Worm (Caenorhabditis elegans) whole organism, L4 larva: ENCODE data around the gene aqp-2.

Experiments
- F10B5.3 ChIP-seq: sonication (generic microtip); optimal IDR thresholded peaks from 2 replicates; lab custom pipeline; 2016; ENCODE audit warnings: mild to moderate bottlenecking, missing genetic modification characterization, missing compliant biosample characterization
- F49E8.2 ChIP-seq: sonication (generic microtip); optimal IDR thresholded peaks from 2 replicates; lab custom pipeline; 2016; ENCODE audit warnings: missing compliant biosample characterization, mild to moderate bottlenecking, missing genetic modification characterization, borderline replicate concordance
- Y105C5A.15 ChIP-seq: fragments of 200-800 bp; sonication (Bioruptor generic); IDR thresholded peaks from 2 replicates; pipeline ENCODE4 v1.3.6; 2022; ENCODE audit warnings: missing genetic modification characterization, missing compliant biosample characterization
- ZK337.2 ChIP-seq: fragments of 200-800 bp; sonication (Bioruptor generic); IDR thresholded peaks from 2 replicates; pipeline ENCODE4 v1.3.6; 2022; ENCODE audit warnings: missing genetic modification reagents, missing genetic modification characterization, missing compliant biosample characterization
- ceh-62 ChIP-seq: sonication (generic microtip); optimal IDR thresholded peaks from 2 replicates; lab custom pipeline; 2017; ENCODE audit warnings: missing biosample characterization, missing genetic modification characterization
- ces-1 ChIP-seq: fragments of 150-350 bp; sonication (generic microtip); optimal IDR thresholded peaks from 4 replicates; lab custom pipeline; 2014; ENCODE audit warnings: missing biosample characterization, missing genetic modification reagents, missing genetic modification characterization
- cey-2 ChIP-seq: sonication (generic microtip); optimal IDR thresholded peaks from 3 replicates; lab custom pipeline; 2017; ENCODE audit warnings: missing genetic modification characterization, mild to moderate bottlenecking, missing compliant biosample characterization, antibody characterized with exemption, borderline replicate concordance; ENCODE audit not compliant: insufficient read depth
- daf-12 ChIP-seq: fragments of 150-350 bp; optimal IDR thresholded peaks from 2 replicates; lab custom pipeline; 2014; ENCODE audit warnings: missing biosample characterization, missing genetic modification reagents, missing genetic modification characterization
- daf-16 ChIP-seq, 3 experiments: sonication (generic microtip); optimal IDR thresholded peaks; 2 replicates each; lab custom pipeline; 2016 to 2017; ENCODE audit warnings: missing genetic modification characterization in 3 of 3, missing genetic modification reagents in 3 of 3, mild to moderate bottlenecking in 2 of 3, missing compliant biosample characterization in 2 of 3, missing biosample characterization in 1 of 3, moderate library complexity in 1 of 3
- daf-19 ChIP-seq: fragments of 200-800 bp; sonication (Bioruptor generic); conservative IDR thresholded peaks from 2 replicates; pipeline ENCODE4 v1.3.6; 2022; ENCODE audit warnings: missing genetic modification characterization, missing compliant biosample characterization
- dmd-6 ChIP-seq: fragments of 200-800 bp; sonication (Bioruptor generic); IDR thresholded peaks from 2 replicates; pipeline ENCODE4 v1.3.6; 2022; ENCODE audit warnings: missing genetic modification reagents, missing genetic modification characterization, missing compliant biosample characterization
- dmd-8 ChIP-seq: fragments of 200-800 bp; sonication (Bioruptor generic); IDR thresholded peaks from 2 replicates; pipeline ENCODE4 v1.3.6; 2022; ENCODE audit warnings: missing genetic modification characterization, missing compliant biosample characterization
- dmd-9 ChIP-seq: fragments of 200-800 bp; sonication (Bioruptor generic); IDR thresholded peaks from 2 replicates; pipeline ENCODE4 v1.3.6; 2022; ENCODE audit warnings: missing genetic modification reagents, missing genetic modification characterization, missing compliant biosample characterization
- dpl-1 ChIP-seq: fragments of 150-350 bp; optimal IDR thresholded peaks from 2 replicates; lab custom pipeline; 2014; ENCODE audit warnings: missing biosample characterization, missing genetic modification reagents, missing genetic modification characterization
- duxl-1 ChIP-seq: sonication (generic microtip); optimal IDR thresholded peaks from 2 replicates; lab custom pipeline; 2016; ENCODE audit warnings: mild to moderate bottlenecking, missing genetic modification characterization, moderate library complexity, missing compliant biosample characterization; ENCODE audit not compliant: poor library complexity
- dve-1 ChIP-seq: sonication (generic microtip); optimal IDR thresholded peaks from 2 replicates; lab custom pipeline; 2017; ENCODE audit warnings: antibody characterized with exemption, mild to moderate bottlenecking, missing genetic modification characterization, missing compliant biosample characterization; ENCODE audit not compliant: insufficient read depth
- egl-27 ChIP-seq: sonication (generic microtip); optimal IDR thresholded peaks from 3 replicates; lab custom pipeline; 2017; ENCODE audit warnings: missing biosample characterization, missing genetic modification reagents, missing genetic modification characterization
- gei-8 ChIP-seq: fragments of 200-800 bp; sonication (Bioruptor generic); optimal IDR thresholded peaks from 2 replicates; lab custom pipeline; 2018; ENCODE audit warnings: mild to moderate bottlenecking, missing genetic modification characterization, missing compliant biosample characterization
- hlh-30 ChIP-seq: sonication (generic microtip); optimal IDR thresholded peaks from 2 replicates; lab custom pipeline; 2017; ENCODE audit warnings: antibody characterized with exemption, mild to moderate bottlenecking, missing genetic modification characterization, missing compliant biosample characterization; ENCODE audit not compliant: insufficient read depth
- lin-1 ChIP-seq: fragments of 200-800 bp; sonication (Bioruptor generic); IDR thresholded peaks from 2 replicates; pipeline ENCODE4 v1.3.6; 2022; ENCODE audit warnings: missing genetic modification reagents, missing genetic modification characterization, missing compliant biosample characterization
- lin-15B ChIP-seq: fragments of 150-350 bp; sonication (generic microtip); optimal IDR thresholded peaks from 3 replicates; lab custom pipeline; 2014; ENCODE audit warnings: missing biosample characterization, missing genetic modification characterization
- lin-39 ChIP-seq: fragments of 150-350 bp; optimal IDR thresholded peaks from 2 replicates; lab custom pipeline; 2014; ENCODE audit warnings: missing biosample characterization, missing genetic modification reagents, missing genetic modification characterization
- madf-9 ChIP-seq: fragments of 200-800 bp; sonication (Bioruptor generic); conservative IDR thresholded peaks from 2 replicates; pipeline ENCODE4 v1.3.6; 2022; ENCODE audit warnings: missing genetic modification reagents, missing genetic modification characterization, missing compliant biosample characterization
- mes-2 ChIP-seq: sonication (generic microtip); optimal IDR thresholded peaks from 2 replicates; lab custom pipeline; 2016; ENCODE audit warnings: missing genotype, mild to moderate bottlenecking, missing genetic modification characterization, missing compliant biosample characterization; ENCODE audit not compliant: poor library complexity, severe bottlenecking
- mxl-2 ChIP-seq: fragments of 200-800 bp; sonication (Bioruptor generic); conservative IDR thresholded peaks from 2 replicates; pipeline ENCODE4 v1.3.6; 2022; ENCODE audit warnings: missing genetic modification reagents, missing genetic modification characterization, missing compliant biosample characterization
- mxl-3 ChIP-seq: fragments of 200-800 bp; sonication (Bioruptor generic); optimal IDR thresholded peaks from 2 replicates; lab custom pipeline; 2018; ENCODE audit warnings: mild to moderate bottlenecking, missing genetic modification characterization, missing compliant biosample characterization
- nhr-111 ChIP-seq: fragments of 200-800 bp; sonication (Bioruptor generic); optimal IDR thresholded peaks from 2 replicates; lab custom pipeline; 2018; ENCODE audit warnings: mild to moderate bottlenecking, missing genetic modification characterization, missing compliant biosample characterization
- nhr-237 ChIP-seq: sonication (generic microtip); optimal IDR thresholded peaks from 2 replicates; lab custom pipeline; 2017; ENCODE audit warnings: missing biosample characterization, missing genetic modification characterization
- nhr-25 ChIP-seq: sonication (generic microtip); optimal IDR thresholded peaks from 2 replicates; lab custom pipeline; 2017; ENCODE audit warnings: missing genetic modification characterization, mild to moderate bottlenecking, missing compliant biosample characterization, antibody characterized with exemption, moderate library complexity, borderline replicate concordance; ENCODE audit not compliant: insufficient read depth
- nhr-28 ChIP-seq: fragments of 150-350 bp; optimal IDR thresholded peaks from 2 replicates; lab custom pipeline; 2014; ENCODE audit warnings: missing biosample characterization, missing genetic modification characterization
- nhr-41 ChIP-seq: fragments of 200-800 bp; sonication (Bioruptor generic); IDR thresholded peaks from 2 replicates; pipeline ENCODE4 v1.3.6; 2022; ENCODE audit warnings: missing genetic modification reagents, missing genetic modification characterization, missing compliant biosample characterization
- nhr-42 ChIP-seq: fragments of 200-800 bp; sonication (Bioruptor generic); IDR thresholded peaks from 2 replicates; pipeline ENCODE4 v1.3.6; 2022; ENCODE audit warnings: missing genetic modification characterization, missing compliant biosample characterization
- nhr-48 ChIP-seq: sonication (generic microtip); optimal IDR thresholded peaks from 2 replicates; lab custom pipeline; 2016; ENCODE audit warnings: mild to moderate bottlenecking, missing genetic modification characterization, missing compliant biosample characterization
- nhr-6 ChIP-seq: fragments of 150-350 bp; optimal IDR thresholded peaks from 2 replicates; lab custom pipeline; 2014; ENCODE audit warnings: missing biosample characterization, missing genetic modification characterization
- nhr-77 ChIP-seq: fragments of 150-350 bp; optimal IDR thresholded peaks from 2 replicates; lab custom pipeline; 2014; ENCODE audit warnings: missing biosample characterization, missing genetic modification characterization
- skn-1 ChIP-seq: fragments of 150-350 bp; optimal IDR thresholded peaks from 2 replicates; lab custom pipeline; 2014; ENCODE audit warnings: missing biosample characterization, missing genetic modification characterization
- snpc-4 ChIP-seq: fragments of 150-350 bp; optimal IDR thresholded peaks from 2 replicates; lab custom pipeline; 2014; ENCODE audit warnings: missing biosample characterization, missing genetic modification characterization
- spr-3 ChIP-seq: fragments of 200-800 bp; sonication (Bioruptor generic); optimal IDR thresholded peaks from 2 replicates; lab custom pipeline; 2018; ENCODE audit warnings: mild to moderate bottlenecking, missing genetic modification characterization, missing compliant biosample characterization
- tag-97 ChIP-seq: fragments of 200-800 bp; sonication (Bioruptor generic); IDR thresholded peaks from 2 replicates; pipeline ENCODE4 v1.3.6; 2022; ENCODE audit warnings: missing genetic modification characterization, missing compliant biosample characterization
- unc-130 ChIP-seq: sonication (generic microtip); optimal IDR thresholded peaks from 2 replicates; lab custom pipeline; 2016; ENCODE audit warnings: missing genetic modification reagents, missing genetic modification characterization, missing compliant biosample characterization
- unc-62 ChIP-seq, 3 experiments: fragments of 150-350 bp in 1 of 3; sonication (generic microtip); optimal IDR thresholded peaks in 2 of 3; peaks in 1 of 3; 1 replicate in 1 of 3; 2 replicates in 2 of 3; lab custom pipeline; 2014 to 2017; ENCODE audit warnings: missing biosample characterization in 3 of 3, missing genetic modification characterization in 3 of 3, missing genetic modification reagents in 3 of 3, missing genotype in 1 of 3
- vab-7 ChIP-seq: fragments of 200-800 bp; sonication (Bioruptor generic); IDR thresholded peaks from 2 replicates; pipeline ENCODE4 v1.3.6; 2022; ENCODE audit warnings: missing genetic modification reagents, missing genetic modification characterization, missing compliant biosample characterization
- zip-2 ChIP-seq: fragments of 150-350 bp; optimal IDR thresholded peaks from 2 replicates; lab custom pipeline; 2014; ENCODE audit warnings: missing biosample characterization, missing genetic modification characterization
- ztf-11 ChIP-seq: fragments of 150-350 bp; optimal IDR thresholded peaks from 2 replicates; lab custom pipeline; 2014; ENCODE audit warnings: missing biosample characterization, missing genetic modification characterization
- ztf-7 ChIP-seq: fragments of 150-350 bp; optimal IDR thresholded peaks from 2 replicates; lab custom pipeline; 2014; ENCODE audit warnings: missing biosample characterization, missing genetic modification characterization

Gene aqp-2

ce11 chrII:9301065-9301464 is 39.3 kb upstream of the aqp-2 start (continued):
- TF ChIP-seq nhr-77 = peak; percentile 27
- TF ChIP-seq zip-2 (tag; lab: Kevin White, UChicago) = no peak
- peak; percentile 86 for TF ChIP-seq nhr-28 (tag; lab: Kevin White, UChicago)
- TF ChIP-seq nhr-25 (tag; lab: Kevin White, UChicago) = no peak
- no peak for TF ChIP-seq tag-97 (GFP tag; lab: Robert Waterston, UW)
- no peak for TF ChIP-seq mxl-3 (GFP tag; lab: Kevin White, UChicago)
- peak; percentile 83 for TF ChIP-seq lin-1 (GFP tag; lab: Robert Waterston, UW)
- TF ChIP-seq nhr-111 (GFP tag; lab: Kevin White, UChicago) = no peak
- TF ChIP-seq ceh-62 = no peak
- TF ChIP-seq gei-8 (GFP tag; lab: Kevin White, UChicago) = no peak
- TF ChIP-seq duxl-1 = no peak
- TF ChIP-seq F10B5.3 (tag; lab: Kevin White, UChicago) = no peak
- TF ChIP-seq nhr-237 (tag; lab: Kevin White, UChicago) = no peak
- no peak for TF ChIP-seq ztf-7 (tag; lab: Kevin White, UChicago)
- no peak for TF ChIP-seq dmd-9
- no peak for TF ChIP-seq nhr-42 (GFP tag; lab: Robert Waterston, UW)
- no peak for TF ChIP-seq ztf-11
- TF ChIP-seq mes-2 (tag; lab: Kevin White, UChicago) = no peak
- TF ChIP-seq mxl-2 (GFP tag; lab: Robert Waterston, UW) = no peak
- TF ChIP-seq, all 104 proteins: peak for 14

ce11 chrII:9299679-9300078 is 37.9 kb upstream of the aqp-2 start:
- TF ChIP-seq unc-62 (GFP tag; optimal IDR thresholded peaks at IDR 0.05 in 1 of 2; lab: Kevin White, UChicago) (peak in 1 of 2 experiments; percentile 2), unc-62 (tag; optimal IDR thresholded peaks at IDR 0.05; lab: Kevin White, UChicago) (no peak), mxl-2 (GFP tag; lab: Robert Waterston, UW) (no peak), ZK337.2 (GFP tag; lab: Robert Waterston, UW) (no peak)
- TF ChIP-seq, all 104 proteins: peak for 1

ce11 chrII:9295678-9296077 is 33.9 kb upstream of the aqp-2 start, which contains the start of gene C01G6.9:
TSS of gene C01G6.9 (minus strand) at chrII:9295818.
- TF ChIP-seq snpc-4 (no peak), madf-9 (GFP tag; lab: Robert Waterston, UW) (no peak), vab-7 (GFP tag; lab: Robert Waterston, UW) (no peak), unc-130 (no peak), ztf-7 (tag; lab: Kevin White, UChicago) (no peak), dmd-8 (GFP tag; lab: Robert Waterston, UW) (no peak), skn-1 (no peak), F49E8.2 (tag; lab: Kevin White, UChicago) (no peak), lin-1 (GFP tag; lab: Robert Waterston, UW) (no peak), F10B5.3 (tag; lab: Kevin White, UChicago) (no peak), gei-8 (GFP tag; lab: Kevin White, UChicago) (no peak), hlh-30 (tag; lab: Kevin White, UChicago) (no peak), nhr-41 (GFP tag; lab: Robert Waterston, UW) (no peak), cey-2 (tag; lab: Kevin White, UChicago) (no peak), lin-39 (tag; lab: Kevin White, UChicago) (no peak), dpl-1 (GFP tag; lab: Kevin White, UChicago) (no peak)

- TF ChIP-seq vab-7 (GFP tag; lab: Robert Waterston, UW) = no peak
- TF ChIP-seq daf-19 (GFP tag; lab: Robert Waterston, UW) = no peak
- no peak for TF ChIP-seq skn-1
- TF ChIP-seq daf-12 (tag; lab: Kevin White, UChicago) = no peak
- peak; percentile 87 for TF ChIP-seq dmd-6 (GFP tag; lab: Robert Waterston, UW)
- TF ChIP-seq lin-15B = no peak
- no peak for TF ChIP-seq lin-1 (GFP tag; lab: Robert Waterston, UW)
- TF ChIP-seq Y105C5A.15 (GFP tag; lab: Robert Waterston, UW) = no peak
- no peak for TF ChIP-seq egl-27 (tag; lab: Kevin White, UChicago)
- no peak for TF ChIP-seq ces-1 (GFP tag; lab: Kevin White, UChicago)
- peak; percentile 31 for TF ChIP-seq nhr-48 (tag; lab: Kevin White, UChicago)
- TF ChIP-seq nhr-6 (tag; lab: Kevin White, UChicago) = no peak
- no peak for TF ChIP-seq spr-3 (GFP tag; lab: Kevin White, UChicago)
- TF ChIP-seq lin-39 (tag; lab: Kevin White, UChicago) = no peak
- TF ChIP-seq daf-16 (GFP tag; optimal IDR thresholded peaks at IDR 0.05; lab: Kevin White, UChicago) = no peak
- TF ChIP-seq daf-16 (tag; optimal IDR thresholded peaks at IDR 0.05; lab: Kevin White, UChicago) = peak; percentile 95
- peak; percentile 95 for TF ChIP-seq dve-1 (tag; lab: Kevin White, UChicago)
These were observed 29.9 kb upstream of the aqp-2 start, which contains the start of gene acs-7 for ce11 chrII:9291632-9292031. TSS of gene acs-7 (plus strand) at chrII:9292017.
